Worm (Caenorhabditis elegans) whole organism, young adult: ENCODE data around the gene btb-16.

ENCODE experiments used
- K12H6.12 ChIP-seq: fragments of 200-800 bp; sonication (Bioruptor generic); optimal IDR thresholded peaks from 2 replicates; lab custom pipeline; 2018; ENCODE audit warnings: mild to moderate bottlenecking, missing genetic modification characterization, missing compliant biosample characterization
- sea-2 ChIP-seq: fragments of 200-800 bp; sonication (Bioruptor generic); IDR thresholded peaks from 2 replicates; pipeline ENCODE4 v1.3.6; 2022; ENCODE audit warnings: missing genetic modification characterization, missing compliant biosample characterization
- snpc-4 ChIP-seq, 5 experiments: fragments of 150-350 bp in 1 of 5; sonication (generic microtip) in 4 of 5; optimal IDR thresholded peaks; 2 replicates each; lab custom pipeline; 2014 to 2018; ENCODE audit warnings: missing genetic modification characterization in 5 of 5, missing biosample characterization in 3 of 5, antibody characterized with exemption in 2 of 5, mild to moderate bottlenecking in 2 of 5, missing compliant biosample characterization in 2 of 5, missing genotype in 2 of 5, moderate library complexity in 2 of 5, missing genetic modification reagents in 1 of 5
- unc-130 ChIP-seq: sonication (generic microtip); optimal IDR thresholded peaks from 2 replicates; lab custom pipeline; 2016; ENCODE audit warnings: missing genetic modification reagents, missing genetic modification characterization, missing compliant biosample characterization

ce11 chrII:3346328-3346780 lies 49.7 kb downstream of the btb-16 start, which contains the start of gene bath-30:
- TF ChIP-seq unc-130 (GFP tag; lab: Kevin White, UChicago): no peak
- TF ChIP-seq K12H6.12: no peak
- TF ChIP-seq sea-2 (GFP tag; lab: Robert Waterston, UW): no peak
- no peak for TF ChIP-seq snpc-4 (GFP tag; optimal IDR thresholded peaks at IDR 0.05; lab: Kevin White, UChicago)
- TF ChIP-seq snpc-4 (tag; optimal IDR thresholded peaks at IDR 0.05; lab: Kevin White, UChicago): no peak
